Fruit fly (Drosophila melanogaster) whole organism, prepupa: ENCODE measurements around the gene CG32373.

Source experiments
- Blimp-1 ChIP-seq: fragments of 200-800 bp; sonication (Bioruptor generic); optimal IDR thresholded peaks from 3 replicates; lab custom pipeline; 2017; ENCODE audit warnings: missing biosample characterization, missing genetic modification characterization, mild to moderate bottlenecking, moderate library complexity, missing genetic modification reagents
- CG10631 ChIP-seq: fragments of 200-800 bp; sonication (Bioruptor generic); optimal IDR thresholded peaks from 2 replicates; lab custom pipeline; 2016; ENCODE audit warnings: missing biosample characterization, missing genetic modification characterization
- CG10669 ChIP-seq: fragments of 200-800 bp; sonication (Bioruptor generic); optimal IDR thresholded peaks from 3 replicates; lab custom pipeline; 2018; ENCODE audit warnings: missing biosample characterization, mild to moderate bottlenecking, missing genetic modification characterization, moderate library complexity
- CG11294 ChIP-seq: fragments of 200-800 bp; sonication (Bioruptor generic); IDR thresholded peaks from 2 replicates; pipeline ENCODE4 v1.3.6; 2022; ENCODE audit warnings: missing biosample characterization, missing genetic modification characterization
- CG11902 ChIP-seq: fragments of 200-800 bp; sonication (Bioruptor generic); optimal IDR thresholded peaks from 3 replicates; lab custom pipeline; 2016; ENCODE audit warnings: missing biosample characterization, missing genetic modification characterization
- CG1621 ChIP-seq: fragments of 200-800 bp; sonication (Bioruptor generic); optimal IDR thresholded peaks from 3 replicates; lab custom pipeline; 2018; ENCODE audit warnings: missing biosample characterization, mild to moderate bottlenecking, missing genetic modification characterization
- CG16779 ChIP-seq: fragments of 200-800 bp; sonication (Bioruptor generic); optimal IDR thresholded peaks from 3 replicates; lab custom pipeline; 2017; ENCODE audit warnings: missing biosample characterization, mild to moderate bottlenecking, missing genetic modification characterization
- CG3032 ChIP-seq: fragments of 200-800 bp; optimal IDR thresholded peaks from 2 replicates; lab custom pipeline; 2019; ENCODE audit warnings: missing biosample characterization, mild to moderate bottlenecking, missing genetic modification characterization, moderate library complexity
- CG32006 ChIP-seq: fragments of 200-800 bp; sonication (Bioruptor generic); optimal IDR thresholded peaks from 3 replicates; lab custom pipeline; 2017; ENCODE audit warnings: missing biosample characterization, mild to moderate bottlenecking, missing genetic modification characterization
- CG3919 ChIP-seq: fragments of 200-800 bp; sonication (Bioruptor generic); optimal IDR thresholded peaks from 3 replicates; lab custom pipeline; 2016; ENCODE audit warnings: missing biosample characterization, missing genetic modification characterization
- CG6163 ChIP-seq: fragments of 200-800 bp; sonication (Bioruptor generic); IDR thresholded peaks from 3 replicates; pipeline ENCODE4 v1.3.6; 2022; ENCODE audit warnings: missing biosample characterization, missing genetic modification characterization
- CG6808 ChIP-seq: fragments of 200-800 bp; sonication (Bioruptor generic); optimal IDR thresholded peaks from 3 replicates; lab custom pipeline; 2017; ENCODE audit warnings: missing biosample characterization, missing genetic modification characterization, mild to moderate bottlenecking, moderate library complexity, missing genetic modification reagents
- CG6854 ChIP-seq: fragments of 200-800 bp; sonication (Bioruptor generic); optimal IDR thresholded peaks from 2 replicates; lab custom pipeline; 2017; ENCODE audit warnings: missing biosample characterization, mild to moderate bottlenecking, missing genetic modification characterization
- CG7368 ChIP-seq: fragments of 200-800 bp; sonication (Bioruptor generic); optimal IDR thresholded peaks from 3 replicates; lab custom pipeline; 2016; ENCODE audit warnings: missing biosample characterization, missing genetic modification characterization
- CG8119 ChIP-seq: fragments of 200-800 bp; sonication (Bioruptor generic); IDR thresholded peaks from 3 replicates; pipeline ENCODE4 v1.3.6; 2022; ENCODE audit warnings: missing biosample characterization, missing genetic modification characterization
- Eip75B ChIP-seq: fragments of 200-800 bp; sonication (Bioruptor generic); optimal IDR thresholded peaks from 3 replicates; lab custom pipeline; 2016; ENCODE audit warnings: missing biosample characterization, missing genetic modification characterization
- Eip78C ChIP-seq: fragments of 200-800 bp; sonication (Bioruptor generic); peaks from one replicate; lab custom pipeline; 2016; ENCODE audit warnings: missing biosample characterization, missing genetic modification characterization
- Ets21C ChIP-seq: fragments of 200-800 bp; sonication (Bioruptor generic); optimal IDR thresholded peaks from 3 replicates; lab custom pipeline; 2016; ENCODE audit warnings: missing biosample characterization, missing genetic modification characterization
- Ets96B ChIP-seq: fragments of 200-800 bp; optimal IDR thresholded peaks from 2 replicates; lab custom pipeline; 2019; ENCODE audit warnings: missing biosample characterization, mild to moderate bottlenecking, missing genetic modification characterization, moderate library complexity
- Hr38 ChIP-seq: sonication (Bioruptor generic); optimal IDR thresholded peaks from 2 replicates; lab custom pipeline; 2016; ENCODE audit warnings: missing biosample characterization, missing genetic modification characterization
- Hr4 ChIP-seq: fragments of 200-800 bp; sonication (Bioruptor generic); optimal IDR thresholded peaks from 3 replicates; lab custom pipeline; 2016; ENCODE audit warnings: missing biosample characterization, missing genetic modification characterization
- Met ChIP-seq: fragments of 200-800 bp; sonication (Bioruptor generic); optimal IDR thresholded peaks from 3 replicates; lab custom pipeline; 2016; ENCODE audit warnings: missing biosample characterization, missing genetic modification characterization
- OdsH ChIP-seq: fragments of 200-800 bp; sonication (Bioruptor generic); optimal IDR thresholded peaks from 3 replicates; lab custom pipeline; 2016; ENCODE audit warnings: missing biosample characterization, missing genetic modification characterization
- Smox ChIP-seq: fragments of 200-800 bp; sonication (Bioruptor generic); optimal IDR thresholded peaks from 3 replicates; lab custom pipeline; 2016; ENCODE audit warnings: missing biosample characterization, missing genetic modification characterization
- Sox102F ChIP-seq: fragments of 200-800 bp; sonication (Bioruptor generic); optimal IDR thresholded peaks from 2 replicates; lab custom pipeline; 2016; ENCODE audit warnings: missing biosample characterization, mild to moderate bottlenecking, missing genetic modification characterization
- Sox14 ChIP-seq: fragments of 200-800 bp; sonication (Bioruptor generic); optimal IDR thresholded peaks from 3 replicates; lab custom pipeline; 2016; ENCODE audit warnings: missing biosample characterization, missing genetic modification characterization
- acj6 ChIP-seq: fragments of 200-800 bp; sonication (Bioruptor generic); optimal IDR thresholded peaks from 3 replicates; lab custom pipeline; 2016; ENCODE audit warnings: missing biosample characterization, missing genetic modification characterization
- cyc ChIP-seq: fragments of 200-800 bp; sonication (Bioruptor generic); optimal IDR thresholded peaks from 3 replicates; lab custom pipeline; 2016; ENCODE audit warnings: missing biosample characterization, missing genetic modification characterization
- dsx ChIP-seq: fragments of 200-800 bp; optimal IDR thresholded peaks from 3 replicates; lab custom pipeline; 2019; ENCODE audit warnings: missing biosample characterization, mild to moderate bottlenecking, missing genetic modification characterization, moderate library complexity; ENCODE audit not compliant: poor library complexity, severe bottlenecking
- eg ChIP-seq: fragments of 200-800 bp; sonication (Bioruptor generic); IDR thresholded peaks from 3 replicates; pipeline ENCODE4 v1.3.6; 2022; ENCODE audit warnings: missing biosample characterization, missing genetic modification characterization
- fd59A ChIP-seq: fragments of 200-800 bp; sonication (Bioruptor generic); optimal IDR thresholded peaks from 2 replicates; lab custom pipeline; 2017; ENCODE audit warnings: missing biosample characterization, mild to moderate bottlenecking, missing genetic modification characterization, missing genetic modification reagents
- fd85E ChIP-seq: fragments of 200-800 bp; sonication (Bioruptor generic); optimal IDR thresholded peaks from 3 replicates; lab custom pipeline; 2016; ENCODE audit warnings: missing biosample characterization, missing genetic modification characterization
- fkh ChIP-seq: fragments of 200-800 bp; sonication (Bioruptor generic); optimal IDR thresholded peaks from 3 replicates; lab custom pipeline; 2017; ENCODE audit warnings: missing biosample characterization, mild to moderate bottlenecking, missing genetic modification characterization, moderate library complexity
- lz ChIP-seq: fragments of 200-800 bp; sonication (Bioruptor generic); optimal IDR thresholded peaks from 3 replicates; lab custom pipeline; 2016; ENCODE audit warnings: missing biosample characterization, missing genetic modification characterization
- pdm3 ChIP-seq: fragments of 200-800 bp; sonication (Bioruptor generic); optimal IDR thresholded peaks from 3 replicates; lab custom pipeline; 2016; ENCODE audit warnings: missing biosample characterization, missing genetic modification characterization
- salr ChIP-seq, 2 experiments: fragments of 200-800 bp; sonication (Bioruptor generic); optimal IDR thresholded peaks; 3 replicates each; lab custom pipeline; 2016 to 2018; ENCODE audit warnings: missing biosample characterization in 2 of 2, missing genetic modification characterization in 2 of 2, mild to moderate bottlenecking in 1 of 2
- spab ChIP-seq: fragments of 200-800 bp; sonication (Bioruptor generic); optimal IDR thresholded peaks from 2 replicates; lab custom pipeline; 2017; ENCODE audit warnings: missing biosample characterization, mild to moderate bottlenecking, missing genetic modification characterization, missing genetic modification reagents
- ss ChIP-seq, 2 experiments: fragments of 200-800 bp; sonication (Bioruptor generic); optimal IDR thresholded peaks; 2 replicates in 1 of 2; 3 replicates in 1 of 2; lab custom pipeline; 2017 to 2018; ENCODE audit warnings: mild to moderate bottlenecking in 2 of 2, missing biosample characterization in 2 of 2, missing genetic modification characterization in 2 of 2, moderate library complexity in 1 of 2
- svp ChIP-seq: fragments of 200-800 bp; sonication (Bioruptor generic); peaks from one replicate; lab custom pipeline; 2016; ENCODE audit warnings: missing biosample characterization, missing genetic modification characterization
- topi ChIP-seq: fragments of 200-800 bp; sonication (Bioruptor generic); optimal IDR thresholded peaks from 3 replicates; lab custom pipeline; 2016; ENCODE audit warnings: missing biosample characterization, missing genetic modification characterization
- vri ChIP-seq: fragments of 200-800 bp; sonication (Bioruptor generic); optimal IDR thresholded peaks from 3 replicates; lab custom pipeline; 2016; ENCODE audit warnings: missing biosample characterization, mild to moderate bottlenecking, missing genetic modification characterization

The CG32373 gene

DNA sequence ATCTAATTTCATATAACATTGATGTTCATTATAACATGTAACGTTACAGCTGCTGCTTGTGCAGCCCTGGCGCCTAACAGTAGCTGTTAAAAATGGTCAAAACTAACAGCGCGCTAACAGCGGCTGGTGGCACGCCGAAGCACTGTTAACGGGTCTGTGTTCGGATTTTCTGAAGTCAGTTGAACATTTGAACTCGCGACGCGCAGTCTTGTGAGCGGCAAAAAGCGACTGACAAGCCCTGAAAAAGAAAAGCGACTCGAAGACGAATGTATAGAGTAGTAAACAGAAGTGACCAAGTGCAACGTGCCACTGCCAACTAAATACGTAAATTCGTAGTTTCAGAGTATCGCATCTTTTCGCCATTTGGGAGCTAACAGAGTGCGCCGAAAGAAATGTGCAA is 45.5 kb upstream of the CG32373 start:
- TF ChIP-seq Ets21C (GFP tag; lab: Kevin White, UChicago) (no peak), CG6854 (GFP tag; lab: Kevin White, UChicago) (no peak), CG3919 (GFP tag; lab: Kevin White, UChicago) (peak; percentile 13), eg (GFP tag; lab: Robert Waterston, UW) (peak; percentile 55; the same call in 1 of the 3 replicates), ss (GFP tag; optimal IDR thresholded peaks at IDR 0.05; lab: Kevin White, UChicago) (peak; percentile 8 to 26), OdsH (GFP tag; lab: Kevin White, UChicago) (peak; percentile 5), Blimp-1 (no peak), svp (GFP tag; lab: Kevin White, UChicago) (peak; percentile 55), Met (GFP tag; lab: Kevin White, UChicago) (no peak), CG16779 (tag; lab: Kevin White, UChicago) (no peak), CG6163 (GFP tag; lab: Robert Waterston, UW) (peak; percentile 38; the same call in 1 of the 3 replicates), Eip78C (GFP tag; lab: Kevin White, UChicago) (peak; percentile 66)

DNA sequence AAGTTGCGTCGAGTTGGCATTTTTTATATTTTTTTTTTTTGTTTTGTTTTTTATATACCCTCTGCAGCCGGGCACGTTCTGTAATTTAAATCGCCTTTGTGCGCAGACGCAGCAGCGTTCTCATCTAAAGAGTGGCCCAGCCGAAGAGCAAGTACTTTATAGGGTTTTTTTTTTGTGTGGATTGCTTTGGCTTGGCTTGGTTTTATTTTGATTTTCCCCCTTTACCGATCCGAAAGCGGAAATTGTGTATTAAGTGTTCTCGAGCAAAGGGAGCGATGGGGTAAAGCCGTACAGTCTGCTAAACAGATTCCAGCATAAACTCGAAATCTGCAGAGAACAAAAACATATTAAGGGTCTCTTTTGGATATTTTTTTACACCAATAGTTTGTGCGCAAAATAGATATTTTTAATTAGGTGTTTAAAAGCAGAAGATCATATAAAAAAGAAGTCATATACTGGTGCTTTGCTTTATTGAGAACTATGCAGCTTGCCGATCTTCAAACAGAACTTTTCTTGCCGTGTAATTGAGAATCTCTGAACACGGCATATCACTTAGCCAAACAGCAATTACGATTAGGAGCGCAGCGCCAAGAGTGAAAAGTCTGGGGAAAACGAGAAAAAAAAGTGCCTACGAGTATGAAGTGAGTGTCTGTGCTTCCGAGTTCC is 43.9 kb upstream of the CG32373 start:
- TF ChIP-seq CG6163 (GFP tag; lab: Robert Waterston, UW) = 0 out of 3 replicates have a peak, but pooled peaks have one; percentile 5
- TF ChIP-seq pdm3 (GFP tag; lab: Kevin White, UChicago) = no peak
- peak; percentile 41 for TF ChIP-seq CG3032 (tag; lab: Kevin White, UChicago)
- TF ChIP-seq acj6 = no peak
- no peak for TF ChIP-seq CG3919 (GFP tag; lab: Kevin White, UChicago)
- peak; percentile 13 for TF ChIP-seq CG1621 (tag; lab: Kevin White, UChicago)
- no peak for TF ChIP-seq lz (GFP tag; lab: Kevin White, UChicago)
- peak; percentile 39 for TF ChIP-seq CG6808
- TF ChIP-seq CG8119 = no peak
- no peak for TF ChIP-seq Hr4 (GFP tag; lab: Kevin White, UChicago)
- TF ChIP-seq Eip75B (GFP tag; lab: Kevin White, UChicago) = peak; percentile 3
- no peak for TF ChIP-seq CG11294 (GFP tag; lab: Robert Waterston, UW)
- peak; percentile 50 for TF ChIP-seq svp (GFP tag; lab: Kevin White, UChicago)
- TF ChIP-seq dsx (GFP tag; lab: Kevin White, UChicago) = no peak
- no peak for TF ChIP-seq fd59A (GFP tag; lab: Kevin White, UChicago)
- TF ChIP-seq CG32006 (GFP tag; lab: Kevin White, UChicago) = no peak
- peak; percentile 62 for TF ChIP-seq Eip78C (GFP tag; lab: Kevin White, UChicago)
- peak; percentile 22 for TF ChIP-seq spab (GFP tag; lab: Kevin White, UChicago)
- peak; percentile 43 for TF ChIP-seq Ets96B (tag; lab: Kevin White, UChicago)
- TF ChIP-seq CG10669 (GFP tag; lab: Kevin White, UChicago) = peak; percentile 36
- TF ChIP-seq fd85E = no peak
- TF ChIP-seq ss (GFP tag; optimal IDR thresholded peaks at IDR 0.05; lab: Kevin White, UChicago) = peak; percentile 43 to 49
- TF ChIP-seq Sox14 (GFP tag; lab: Kevin White, UChicago) = no peak
- TF ChIP-seq Smox = no peak
- no peak for TF ChIP-seq cyc (GFP tag; lab: Kevin White, UChicago)
- TF ChIP-seq CG10631 (GFP tag; lab: Kevin White, UChicago) = peak; percentile 5

DNA sequence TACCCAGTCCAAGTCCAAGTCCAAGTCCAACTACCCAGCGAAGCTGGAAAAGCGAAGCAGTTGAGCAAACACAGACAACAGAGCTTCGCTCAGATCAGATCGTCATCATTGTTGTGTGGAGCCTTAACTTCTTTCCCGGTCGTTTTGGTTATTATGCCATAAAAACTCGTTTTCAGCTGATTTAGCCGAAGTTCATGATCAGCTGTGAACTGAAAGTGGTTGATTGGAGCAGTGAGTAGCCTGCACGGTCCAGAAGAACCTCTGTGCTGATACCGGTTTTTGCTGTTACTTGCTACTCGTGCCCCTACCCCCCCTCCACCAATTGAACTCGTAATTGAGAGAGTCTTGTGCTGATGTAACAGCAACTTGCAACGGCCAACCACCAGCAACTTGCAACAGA is 39.8 kb upstream of the CG32373 start:
- no peak for TF ChIP-seq spab (GFP tag; lab: Kevin White, UChicago)
- TF ChIP-seq salr (GFP tag; optimal IDR thresholded peaks at IDR 0.05; lab: Kevin White, UChicago) = no peak
- peak; percentile 51 for TF ChIP-seq dsx (GFP tag; lab: Kevin White, UChicago)
- no peak for TF ChIP-seq acj6
- TF ChIP-seq Ets21C (GFP tag; lab: Kevin White, UChicago) = no peak
- TF ChIP-seq Blimp-1 = peak; percentile 70
- no peak for TF ChIP-seq CG10669 (GFP tag; lab: Kevin White, UChicago)
- no peak for TF ChIP-seq CG32006 (GFP tag; lab: Kevin White, UChicago)
- no peak for TF ChIP-seq Hr4 (GFP tag; lab: Kevin White, UChicago)
- TF ChIP-seq Hr38 = no peak
- TF ChIP-seq vri = peak; percentile 54
- TF ChIP-seq fkh (GFP tag; lab: Kevin White, UChicago) = no peak
- no peak for TF ChIP-seq CG7368 (GFP tag; lab: Kevin White, UChicago)
- TF ChIP-seq fd59A (GFP tag; lab: Kevin White, UChicago) = no peak
- TF ChIP-seq CG3032 (tag; lab: Kevin White, UChicago) = no peak
- no peak for TF ChIP-seq CG11902 (GFP tag; lab: Kevin White, UChicago)
- peak; percentile 38 for TF ChIP-seq Eip78C (GFP tag; lab: Kevin White, UChicago)
- TF ChIP-seq CG6854 (GFP tag; lab: Kevin White, UChicago) = peak; percentile 31
- TF ChIP-seq topi (GFP tag; lab: Kevin White, UChicago) = no peak
- no peak for TF ChIP-seq Sox14 (GFP tag; lab: Kevin White, UChicago)
- TF ChIP-seq Sox102F (GFP tag; lab: Kevin White, UChicago) = peak; percentile 39
